Worm (Caenorhabditis elegans) whole organism, L3 larva: ENCODE results near the gene Y49E10.25.

ENCODE experiments used
- R02D3.7 ChIP-seq: fragments of 150-350 bp; optimal IDR thresholded peaks from 2 replicates; lab custom pipeline; 2014; ENCODE audit warnings: missing biosample characterization, missing genetic modification characterization
- ZK546.5 ChIP-seq: sonication (generic microtip); optimal IDR thresholded peaks from 2 replicates; lab custom pipeline; 2017; ENCODE audit warnings: missing biosample characterization, missing genetic modification characterization
- ceh-28 ChIP-seq: fragments of 150-350 bp; optimal IDR thresholded peaks from 2 replicates; lab custom pipeline; 2014; ENCODE audit warnings: missing biosample characterization, missing genetic modification reagents, missing genetic modification characterization
- ceh-9 ChIP-seq: sonication (generic microtip); optimal IDR thresholded peaks from 2 replicates; lab custom pipeline; 2018; ENCODE audit warnings: missing biosample characterization, missing genetic modification characterization
- daf-12 ChIP-seq: fragments of 150-350 bp; optimal IDR thresholded peaks from 2 replicates; lab custom pipeline; 2014; ENCODE audit warnings: missing biosample characterization, missing genetic modification reagents, missing genetic modification characterization
- egl-27 ChIP-seq: sonication (generic microtip); optimal IDR thresholded peaks from 4 replicates; lab custom pipeline; 2017; ENCODE audit warnings: missing biosample characterization, missing genetic modification reagents, missing genetic modification characterization
- elt-2 ChIP-seq: sonication (generic microtip); optimal IDR thresholded peaks from 2 replicates; lab custom pipeline; 2016; ENCODE audit warnings: missing genetic modification reagents, mild to moderate bottlenecking, missing genetic modification characterization, missing compliant biosample characterization
- elt-3 ChIP-seq, 3 experiments: fragments of 150-350 bp in 1 of 3; sonication (generic microtip) in 2 of 3; optimal IDR thresholded peaks; 2 replicates in 2 of 3; 4 replicates in 1 of 3; lab custom pipeline; 2014 to 2017; ENCODE audit warnings: missing biosample characterization in 3 of 3, missing genetic modification characterization in 3 of 3
- eor-1 ChIP-seq, 2 experiments: fragments of 150-350 bp; optimal IDR thresholded peaks; 2 replicates each; lab custom pipeline; 2014 to 2018; ENCODE audit warnings: missing biosample characterization in 2 of 2, missing genetic modification characterization in 2 of 2
- fkh-10 ChIP-seq: sonication (generic microtip); optimal IDR thresholded peaks from 2 replicates; lab custom pipeline; 2017; ENCODE audit warnings: missing biosample characterization, missing genetic modification reagents, missing genetic modification characterization
- fkh-2 ChIP-seq: fragments of 150-350 bp; optimal IDR thresholded peaks from 2 replicates; lab custom pipeline; 2014; ENCODE audit warnings: missing biosample characterization, missing genetic modification reagents, missing genetic modification characterization
- fos-1 ChIP-seq: fragments of 150-350 bp; optimal IDR thresholded peaks from 2 replicates; lab custom pipeline; 2014; ENCODE audit warnings: missing biosample characterization, missing genetic modification characterization
- hmg-11 ChIP-seq: sonication (generic microtip); optimal IDR thresholded peaks from 2 replicates; lab custom pipeline; 2016; ENCODE audit warnings: missing genetic modification characterization, missing compliant biosample characterization
- jun-1 ChIP-seq: fragments of 150-350 bp; optimal IDR thresholded peaks from 2 replicates; lab custom pipeline; 2014; ENCODE audit warnings: missing biosample characterization, missing genetic modification reagents, missing genetic modification characterization
- lin-15B ChIP-seq: fragments of 150-350 bp; optimal IDR thresholded peaks from 2 replicates; lab custom pipeline; 2014; ENCODE audit warnings: missing biosample characterization, missing genetic modification characterization
- nfya-1 ChIP-seq: sonication (generic microtip); optimal IDR thresholded peaks from 2 replicates; lab custom pipeline; 2017; ENCODE audit warnings: missing genetic modification characterization, mild to moderate bottlenecking, missing compliant biosample characterization, antibody characterized with exemption, moderate library complexity; ENCODE audit not compliant: insufficient read depth
- nhr-11 ChIP-seq: fragments of 150-350 bp; optimal IDR thresholded peaks from 2 replicates; lab custom pipeline; 2014; ENCODE audit warnings: missing biosample characterization, missing genetic modification characterization
- nhr-23 ChIP-seq: fragments of 150-350 bp; optimal IDR thresholded peaks from 2 replicates; lab custom pipeline; 2014; ENCODE audit warnings: missing biosample characterization, missing genetic modification reagents, missing genetic modification characterization
- nhr-77 ChIP-seq: fragments of 150-350 bp; optimal IDR thresholded peaks from 2 replicates; lab custom pipeline; 2014; ENCODE audit warnings: missing biosample characterization, missing genetic modification characterization
- pha-4 ChIP-seq: fragments of 150-350 bp; optimal IDR thresholded peaks from 2 replicates; lab custom pipeline; 2014; ENCODE audit warnings: missing biosample characterization, missing genetic modification reagents, missing genetic modification characterization
- pqm-1 ChIP-seq: fragments of 150-350 bp; optimal IDR thresholded peaks from 2 replicates; lab custom pipeline; 2017; ENCODE audit warnings: missing biosample characterization, missing genetic modification characterization, inconsistent platforms
- sea-2 ChIP-seq: fragments of 150-350 bp; sonication (generic microtip); optimal IDR thresholded peaks from 4 replicates; lab custom pipeline; 2014; ENCODE audit warnings: missing biosample characterization, missing genetic modification reagents, missing genetic modification characterization
- snpc-4 ChIP-seq: fragments of 150-350 bp; optimal IDR thresholded peaks from 2 replicates; lab custom pipeline; 2014; ENCODE audit warnings: missing biosample characterization, missing genetic modification characterization
- tbx-2 ChIP-seq: sonication (generic microtip); optimal IDR thresholded peaks from 2 replicates; lab custom pipeline; 2016; ENCODE audit warnings: mild to moderate bottlenecking, missing genetic modification characterization, missing compliant biosample characterization
- ztf-11 ChIP-seq: fragments of 150-350 bp; optimal IDR thresholded peaks from 2 replicates; lab custom pipeline; 2014; ENCODE audit warnings: missing biosample characterization, missing genetic modification characterization
- ztf-4 ChIP-seq: fragments of 150-350 bp; optimal IDR thresholded peaks from 2 replicates; lab custom pipeline; 2014; ENCODE audit warnings: missing biosample characterization, missing genetic modification characterization

Y49E10.25 gene

DNA sequence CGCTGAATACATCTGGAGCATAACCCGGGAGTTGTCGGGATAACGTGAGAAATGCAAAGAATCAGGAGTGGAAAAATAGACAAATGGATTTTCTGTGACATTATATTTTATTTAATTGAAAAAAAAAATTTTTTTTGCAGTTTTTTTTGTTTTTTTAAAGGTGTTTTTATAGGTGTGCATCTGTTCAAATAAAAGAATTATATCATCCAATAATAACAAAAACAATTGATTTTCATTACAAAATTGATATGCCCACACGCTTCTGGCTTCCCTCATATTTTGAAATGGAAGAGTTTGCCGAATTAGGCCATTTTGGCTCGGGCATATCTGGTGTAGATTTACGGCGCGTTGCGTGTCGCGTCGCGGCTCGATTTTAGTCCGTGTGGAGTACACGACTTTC is at the start of gene Y49E10.25:
Gene Y49E10.25, minus strand, starts transcription at position 101 of the 400 bp plus-strand sequence.
- TF ChIP-seq ZK546.5 (tag; lab: Kevin White, UChicago) (no peak), nhr-11 (tag; lab: Kevin White, UChicago) (no peak)

DNA sequence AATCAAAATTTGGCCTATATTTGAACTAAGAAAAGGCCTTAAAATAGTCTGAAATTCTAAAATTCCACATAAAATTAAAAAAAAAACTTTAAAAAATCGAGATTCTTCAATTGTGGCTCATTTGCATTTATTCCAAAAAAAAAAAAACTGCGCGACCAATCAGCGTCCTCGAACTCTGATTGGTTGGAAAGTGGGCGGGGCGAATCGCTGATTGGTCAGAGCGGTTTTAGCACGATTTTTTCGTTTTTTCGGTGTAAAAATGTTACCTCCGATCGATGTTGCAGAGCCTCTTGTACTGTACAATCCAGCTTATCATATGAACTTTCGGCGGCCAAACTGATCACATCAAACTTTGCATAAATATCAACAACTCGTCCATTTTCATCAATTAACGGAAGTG is 48.5 kb upstream of the Y49E10.25 start:
- TF ChIP-seq eor-1 (tag; optimal IDR thresholded peaks at IDR 0.05; lab: Kevin White, UChicago) = no peak
- no peak for TF ChIP-seq hmg-11 (tag; lab: Kevin White, UChicago)
- peak; percentile 98 for TF ChIP-seq nfya-1 (tag; lab: Kevin White, UChicago)
- no peak for TF ChIP-seq nhr-23 (tag; lab: Kevin White, UChicago)

DNA sequence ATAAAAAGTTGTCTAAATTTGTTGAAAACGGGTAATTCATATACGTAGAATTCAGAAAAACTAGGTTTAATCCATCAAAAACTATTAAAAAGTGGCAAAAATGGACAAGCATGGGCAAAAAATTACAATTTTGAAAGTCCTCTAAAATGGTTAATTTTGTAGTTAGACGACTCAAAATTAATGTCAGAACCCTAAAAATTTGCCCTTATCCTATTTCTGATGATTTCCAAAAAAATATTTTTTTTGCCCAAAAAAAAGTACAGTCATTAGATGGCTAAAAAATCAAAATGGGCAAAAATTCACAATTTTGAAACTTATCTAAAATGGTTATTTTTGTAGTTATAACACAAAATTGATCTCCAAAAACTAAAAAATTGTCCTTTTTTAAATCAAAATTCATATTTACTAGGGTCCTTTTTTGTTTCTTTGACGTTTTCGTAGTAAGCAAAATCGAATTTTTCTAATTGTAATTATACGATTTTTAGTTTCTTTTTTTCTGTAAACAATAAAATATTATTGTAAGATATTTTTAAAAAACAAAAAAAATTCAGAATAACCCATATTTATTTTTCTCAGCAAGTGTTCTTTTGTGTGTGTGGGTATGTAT is 45.5 kb upstream of the Y49E10.25 start:
- TF ChIP-seq nhr-77 (tag; lab: Kevin White, UChicago) = no peak
- TF ChIP-seq nfya-1 (tag; lab: Kevin White, UChicago) = no peak
- no peak for TF ChIP-seq ztf-4 (tag; lab: Kevin White, UChicago)
- no peak for TF ChIP-seq eor-1 (tag; optimal IDR thresholded peaks at IDR 0.05; lab: Kevin White, UChicago)
- no peak for TF ChIP-seq ceh-28 (tag; lab: Kevin White, UChicago)
- TF ChIP-seq egl-27 (tag; lab: Kevin White, UChicago) = no peak
- TF ChIP-seq snpc-4 (tag; lab: Kevin White, UChicago) = no peak
- no peak for TF ChIP-seq fkh-10 (GFP tag; lab: Kevin White, UChicago)
- TF ChIP-seq lin-15B (tag; lab: Kevin White, UChicago) = no peak
- TF ChIP-seq ztf-11 = no peak
- TF ChIP-seq jun-1 (tag; lab: Kevin White, UChicago) = no peak
- TF ChIP-seq nhr-11 (tag; lab: Kevin White, UChicago) = no peak
- TF ChIP-seq pqm-1 = no peak
- TF ChIP-seq elt-2 (tag; lab: Kevin White, UChicago) = no peak
- TF ChIP-seq fkh-2 = no peak
- TF ChIP-seq tbx-2 (tag; lab: Kevin White, UChicago) = no peak
- TF ChIP-seq daf-12 = no peak

DNA sequence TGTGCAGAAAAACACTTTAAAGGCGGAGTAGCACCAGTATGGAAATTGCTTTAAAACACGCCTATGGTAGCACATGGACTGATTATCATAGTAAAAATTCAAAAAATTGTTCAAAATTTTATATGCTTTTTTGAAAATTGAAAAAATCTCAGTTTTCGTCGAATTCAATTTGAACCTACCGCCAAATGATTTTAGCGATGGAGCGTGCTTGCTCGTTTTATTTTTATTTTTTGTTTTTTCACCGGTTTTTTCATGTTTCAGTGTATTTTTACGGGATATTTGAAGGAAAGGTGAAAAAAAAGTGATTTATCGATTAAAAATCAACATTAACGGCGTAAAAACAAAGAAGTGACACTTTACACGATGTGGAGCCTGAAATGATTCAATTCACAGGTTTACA is 42.0 kb upstream of the Y49E10.25 start:
- TF ChIP-seq ceh-28 (tag; lab: Kevin White, UChicago) (peak; percentile 33), ceh-9 (tag; lab: Kevin White, UChicago) (no peak)

DNA sequence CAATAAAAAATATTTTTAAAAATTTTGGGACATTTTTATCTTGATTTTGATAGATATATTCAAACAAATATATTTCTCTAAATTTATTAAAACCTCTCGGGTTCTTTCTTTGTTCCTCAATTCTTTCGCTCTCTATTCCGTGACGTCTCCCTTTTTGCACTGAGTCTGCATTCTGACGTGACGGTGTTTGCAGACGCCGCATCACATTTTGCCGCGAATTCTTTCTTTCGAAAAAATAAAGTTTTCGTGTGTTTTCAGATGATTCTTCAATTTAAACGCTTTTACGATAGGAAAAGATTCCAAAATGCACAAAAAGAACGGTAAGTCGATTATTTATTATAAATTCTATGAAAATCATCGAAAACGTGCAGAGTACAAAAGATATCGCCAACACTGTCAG is 36.1 kb upstream of the Y49E10.25 start:
- no peak for TF ChIP-seq fos-1
- TF ChIP-seq jun-1 (tag; lab: Kevin White, UChicago) = peak; percentile 13
- TF ChIP-seq R02D3.7 (tag; lab: Kevin White, UChicago) = no peak
- peak; percentile 54 for TF ChIP-seq nfya-1 (tag; lab: Kevin White, UChicago)
- peak; percentile 44 for TF ChIP-seq lin-15B (tag; lab: Kevin White, UChicago)
- TF ChIP-seq pha-4 = peak; percentile 47
- TF ChIP-seq hmg-11 (tag; lab: Kevin White, UChicago) = peak; percentile 78
- no peak for TF ChIP-seq elt-3 (tag; optimal IDR thresholded peaks at IDR 0.05; lab: Kevin White, UChicago)
- TF ChIP-seq elt-2 (tag; lab: Kevin White, UChicago) = peak; percentile 19

DNA sequence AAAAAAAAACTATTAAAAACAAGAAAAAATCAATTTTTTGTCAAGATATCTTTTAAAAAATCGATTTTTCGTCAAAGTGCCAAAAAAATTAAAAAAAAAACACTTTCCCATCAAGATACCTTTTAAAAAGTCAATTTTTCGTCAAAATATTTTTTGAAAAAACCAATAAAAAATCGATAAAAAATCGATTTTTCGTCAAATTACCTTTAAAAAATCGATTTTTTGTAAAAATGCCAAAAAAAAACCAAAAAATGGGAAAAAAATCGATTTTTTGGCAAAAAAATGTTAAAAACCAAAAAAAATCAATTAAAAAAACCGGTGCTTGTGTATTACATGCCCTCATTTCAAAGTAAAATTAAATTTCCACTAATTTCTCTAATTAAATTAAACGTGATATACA is 25.8 kb upstream of the Y49E10.25 start:
- TF ChIP-seq sea-2 (GFP tag; lab: Kevin White, UChicago) (no peak), ceh-28 (tag; lab: Kevin White, UChicago) (peak; percentile 93)

DNA sequence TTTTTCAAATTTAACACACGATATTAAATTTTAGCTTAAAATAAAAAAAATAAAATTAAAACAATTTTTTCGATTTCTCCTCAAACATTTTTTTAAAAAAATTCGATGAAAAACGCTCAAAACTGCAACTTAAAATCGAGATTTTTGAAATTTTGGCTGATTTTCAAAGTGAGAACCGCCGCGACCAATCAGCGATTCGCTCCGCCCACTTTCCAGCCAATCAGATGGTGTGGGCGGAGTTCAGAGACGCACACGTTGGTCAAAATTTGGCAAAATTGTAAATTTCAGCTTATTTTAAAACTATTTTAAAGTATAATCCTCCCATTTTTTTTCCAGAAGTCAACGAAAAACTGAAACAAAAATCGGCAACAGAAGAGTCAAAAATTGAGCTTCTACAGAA is 18.6 kb upstream of the Y49E10.25 start:
- TF ChIP-seq nhr-23 (tag; lab: Kevin White, UChicago) (no peak), nfya-1 (tag; lab: Kevin White, UChicago) (peak; percentile 70), hmg-11 (tag; lab: Kevin White, UChicago) (no peak)
